Worm (Caenorhabditis elegans): Measurements from ENCODE around the gene ethe-1.

ce11 chrIV:9485040-9485439, 23.5 kb downstream of the ethe-1 start, which contains the start of gene gadr-2:
- TF ChIP-seq aly-2 (tag; optimal IDR thresholded peaks at IDR 0.05) (no peak), mbf-1 (tag; optimal IDR thresholded peaks at IDR 0.05) (no peak), nhr-6 (tag; optimal IDR thresholded peaks at IDR 0.05) (no peak)

Measured in whole organism, L2 larva.